Worm (Caenorhabditis elegans) whole organism, mixed stage, embryonic: Measurements from ENCODE around the gene pho-4.

Experiments used
- blmp-1 ChIP-seq: fragments of 150-350 bp; optimal IDR thresholded peaks from 2 replicates; lab custom pipeline; 2014; ENCODE audit warnings: missing biosample characterization, missing genetic modification characterization
- ces-1 ChIP-seq: fragments of 150-350 bp; optimal IDR thresholded peaks from 2 replicates; lab custom pipeline; 2014; ENCODE audit warnings: missing biosample characterization, missing genetic modification reagents, missing genetic modification characterization
- drap-1 ChIP-seq: fragments of 200-800 bp; sonication (Bioruptor generic); optimal IDR thresholded peaks from 3 replicates; lab custom pipeline; 2018; ENCODE audit warnings: mild to moderate bottlenecking, missing genetic modification characterization, missing compliant biosample characterization
- lin-13 ChIP-seq: fragments of 150-350 bp; optimal IDR thresholded peaks from 2 replicates; lab custom pipeline; 2014; ENCODE audit warnings: missing biosample characterization, missing genetic modification characterization
- mab-5 ChIP-seq: fragments of 150-350 bp; optimal IDR thresholded peaks from 2 replicates; lab custom pipeline; 2014; ENCODE audit warnings: missing biosample characterization, missing genetic modification characterization
- nhr-237 ChIP-seq: fragments of 150-350 bp; optimal IDR thresholded peaks from 2 replicates; lab custom pipeline; 2014; ENCODE audit warnings: missing biosample characterization, missing genetic modification characterization
- nhr-76 ChIP-seq: sonication (generic microtip); optimal IDR thresholded peaks from 2 replicates; lab custom pipeline; 2017; ENCODE audit warnings: missing biosample characterization, missing genetic modification characterization
- unc-62 ChIP-seq: fragments of 150-350 bp; optimal IDR thresholded peaks from 2 replicates; lab custom pipeline; 2014; ENCODE audit warnings: missing biosample characterization, missing genetic modification reagents, missing genetic modification characterization

DNA sequence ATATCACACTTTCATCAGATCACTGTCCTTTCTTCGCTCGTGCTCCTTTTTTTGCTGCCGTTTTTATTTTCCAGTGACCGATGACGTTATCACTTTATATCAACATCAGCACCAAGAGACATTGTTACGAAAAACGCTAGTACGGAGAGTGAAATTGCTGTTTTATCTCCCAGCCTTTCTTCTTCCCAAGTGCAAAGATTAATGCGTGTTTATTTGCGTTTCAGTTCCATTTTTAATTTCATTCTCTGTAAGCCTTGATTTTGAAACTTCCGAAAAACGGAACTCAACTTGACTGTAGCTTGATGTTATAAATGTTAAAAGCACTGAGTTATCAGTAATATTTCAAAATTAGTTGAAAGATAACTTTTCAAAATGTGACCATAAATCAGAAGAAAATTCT lies 51.4 kb downstream of the pho-4 start:
- no peak for TF ChIP-seq nhr-76
- TF ChIP-seq nhr-237: no peak
- TF ChIP-seq unc-62 (GFP tag; lab: Kevin White, UChicago): no peak
- no peak for TF ChIP-seq mab-5
- no peak for TF ChIP-seq blmp-1 (tag; lab: Kevin White, UChicago)
- TF ChIP-seq lin-13 (tag; lab: Kevin White, UChicago): no peak
- TF ChIP-seq ces-1 (GFP tag; lab: Kevin White, UChicago): no peak
- TF ChIP-seq drap-1: no peak
